Fruit fly (Drosophila melanogaster) whole organism, embryonic: ENCODE results near the gene SecS.

ENCODE experiments used
- Abd-B ChIP-seq: fragments of 200-800 bp; sonication (Bioruptor generic); optimal IDR thresholded peaks from 2 replicates; lab custom pipeline; 2018; ENCODE audit warnings: missing biosample characterization, mild to moderate bottlenecking, missing genetic modification characterization, moderate library complexity
- Ada2b ChIP-seq: fragments of 200-800 bp; sonication (Bioruptor generic); IDR thresholded peaks from 2 replicates; pipeline ENCODE4 v1.3.6; 2022; ENCODE audit warnings: missing biosample characterization, missing genetic modification characterization
- CG10321 ChIP-seq: fragments of 200-800 bp; sonication (Bioruptor generic); IDR thresholded peaks from 2 replicates; pipeline ENCODE4 v1.3.6; 2022; ENCODE audit warnings: missing biosample characterization, missing genetic modification characterization
- CG11696 ChIP-seq: fragments of 200-800 bp; sonication (Bioruptor generic); IDR thresholded peaks from 2 replicates; pipeline ENCODE4 v1.3.6; 2022; ENCODE audit warnings: missing biosample characterization, missing genetic modification characterization
- CG11723 ChIP-seq: fragments of 200-800 bp; sonication (Bioruptor generic); optimal IDR thresholded peaks from 2 replicates; lab custom pipeline; 2017; ENCODE audit warnings: missing biosample characterization, mild to moderate bottlenecking, missing genetic modification characterization
- CG12299 ChIP-seq: fragments of 200-800 bp; sonication (Bioruptor generic); optimal IDR thresholded peaks from 2 replicates; lab custom pipeline; 2018; ENCODE audit warnings: missing biosample characterization, mild to moderate bottlenecking, missing genetic modification characterization
- CG14860 ChIP-seq: fragments of 200-800 bp; sonication (Bioruptor generic); IDR thresholded peaks from 3 replicates; pipeline ENCODE4 v1.3.6; 2022; ENCODE audit warnings: missing biosample characterization, missing genetic modification characterization; ENCODE audit not compliant: partially characterized antibody
- CG15514 ChIP-seq: fragments of 200-800 bp; sonication (Bioruptor generic); optimal IDR thresholded peaks from 3 replicates; lab custom pipeline; 2017; ENCODE audit warnings: missing biosample characterization, missing genetic modification characterization, mild to moderate bottlenecking, moderate library complexity, missing genetic modification reagents
- CG16863 ChIP-seq: fragments of 200-800 bp; sonication (Bioruptor generic); optimal IDR thresholded peaks from 3 replicates; lab custom pipeline; 2016; ENCODE audit warnings: missing biosample characterization, missing genetic modification characterization
- CG17385 ChIP-seq: fragments of 200-800 bp; sonication (Bioruptor generic); optimal IDR thresholded peaks from 3 replicates; lab custom pipeline; 2018; ENCODE audit warnings: missing biosample characterization, mild to moderate bottlenecking, missing genetic modification characterization
- CG1792 ChIP-seq: fragments of 200-800 bp; sonication (Bioruptor generic); optimal IDR thresholded peaks from 2 replicates; lab custom pipeline; 2016; ENCODE audit warnings: missing biosample characterization, missing genetic modification characterization
- CG1832 ChIP-seq: fragments of 200-800 bp; sonication (Bioruptor generic); optimal IDR thresholded peaks from 2 replicates; lab custom pipeline; 2017; ENCODE audit warnings: missing biosample characterization, mild to moderate bottlenecking, missing genetic modification characterization, inconsistent platforms
- CG32772 ChIP-seq: fragments of 200-800 bp; sonication (Bioruptor generic); IDR thresholded peaks from 2 replicates; pipeline ENCODE4 v1.3.6; 2022; ENCODE audit warnings: missing biosample characterization, missing genetic modification characterization
- CG3281 ChIP-seq: fragments of 200-800 bp; sonication (Bioruptor generic); optimal IDR thresholded peaks from 3 replicates; lab custom pipeline; 2017; ENCODE audit warnings: missing biosample characterization, mild to moderate bottlenecking, missing genetic modification characterization
- CG4617 ChIP-seq: fragments of 200-800 bp; sonication (Bioruptor generic); optimal IDR thresholded peaks from 3 replicates; lab custom pipeline; 2016; ENCODE audit warnings: missing biosample characterization, missing genetic modification characterization, borderline replicate concordance
- CG8359 ChIP-seq: fragments of 200-800 bp; sonication (Bioruptor generic); optimal IDR thresholded peaks from 2 replicates; lab custom pipeline; 2017; ENCODE audit warnings: missing biosample characterization, mild to moderate bottlenecking, missing genetic modification characterization, borderline replicate concordance
- CG9727 ChIP-seq: fragments of 200-800 bp; sonication (Bioruptor generic); optimal IDR thresholded peaks from 3 replicates; lab custom pipeline; 2017; ENCODE audit warnings: missing biosample characterization, mild to moderate bottlenecking, missing genetic modification characterization
- Dip3 ChIP-seq: fragments of 200-800 bp; sonication (Bioruptor generic); optimal IDR thresholded peaks from 3 replicates; lab custom pipeline; 2016; ENCODE audit warnings: missing biosample characterization, missing genetic modification characterization
- Hmr ChIP-seq: fragments of 200-800 bp; sonication (Bioruptor generic); optimal IDR thresholded peaks from 3 replicates; lab custom pipeline; 2017; ENCODE audit warnings: mild to moderate bottlenecking, missing biosample characterization, missing genetic modification reagents, missing genetic modification characterization
- Hr3 ChIP-seq: fragments of 200-800 bp; sonication (Bioruptor generic); optimal IDR thresholded peaks from 3 replicates; lab custom pipeline; 2016; ENCODE audit warnings: missing biosample characterization, missing genetic modification characterization
- Neu2 ChIP-seq: fragments of 200-800 bp; sonication (Bioruptor generic); optimal IDR thresholded peaks from 3 replicates; lab custom pipeline; 2016; ENCODE audit warnings: missing biosample characterization, missing genetic modification characterization, borderline replicate concordance
- Pdp1 ChIP-seq, 2 experiments: fragments of 200-800 bp; sonication (Bioruptor generic); optimal IDR thresholded peaks; 3 replicates each; lab custom pipeline; 2016; ENCODE audit warnings: missing biosample characterization in 2 of 2, missing genetic modification characterization in 2 of 2, mild to moderate bottlenecking in 1 of 2, moderate library complexity in 1 of 2
- Poxn ChIP-seq: fragments of 200-800 bp; sonication (Bioruptor generic); IDR thresholded peaks from 2 replicates; pipeline ENCODE4 v1.3.6; 2022; ENCODE audit warnings: missing biosample characterization, missing genetic modification characterization
- Ravus ChIP-seq: fragments of 200-800 bp; sonication (Bioruptor generic); IDR thresholded peaks from 2 replicates; pipeline ENCODE4 v1.3.6; 2022; ENCODE audit warnings: missing biosample characterization, missing genetic modification characterization
- Scr ChIP-seq: fragments of 200-800 bp; sonication (Bioruptor generic); IDR thresholded peaks from 2 replicates; pipeline ENCODE4 v1.3.6; 2022; ENCODE audit warnings: missing biosample characterization, missing genetic modification characterization; ENCODE audit not compliant: partially characterized antibody
- Sox102F ChIP-seq: fragments of 200-800 bp; sonication (Bioruptor generic); optimal IDR thresholded peaks from 2 replicates; lab custom pipeline; 2018; ENCODE audit warnings: missing biosample characterization, mild to moderate bottlenecking, missing genetic modification characterization, moderate library complexity
- Stat92E ChIP-seq, 3 experiments: fragments of >200 bp in 2 of 3; fragments of 200-800 bp in 1 of 3; sonication (Bioruptor generic) in 1 of 3; optimal IDR thresholded peaks; 2 replicates each; lab custom pipeline; 2017 to 2019; ENCODE audit warnings: missing biosample characterization in 3 of 3, missing genetic modification characterization in 3 of 3, mild to moderate bottlenecking in 1 of 3, moderate library complexity in 1 of 3
- bbx ChIP-seq: fragments of 200-800 bp; sonication (Bioruptor generic); IDR thresholded peaks from 2 replicates; pipeline ENCODE4 v1.3.6; 2022; ENCODE audit warnings: missing biosample characterization, missing genetic modification characterization; ENCODE audit not compliant: partially characterized antibody
- chn ChIP-seq: fragments of 200-800 bp; sonication (Bioruptor generic); optimal IDR thresholded peaks from 2 replicates; lab custom pipeline; 2016; ENCODE audit warnings: missing biosample characterization, missing genetic modification characterization
- croc ChIP-seq: fragments of 200-800 bp; sonication (Bioruptor generic); conservative IDR thresholded peaks from 3 replicates; pipeline ENCODE4 v1.3.6; 2022; ENCODE audit warnings: missing biosample characterization, missing genetic modification characterization
- da ChIP-seq: fragments of 200-800 bp; sonication (Bioruptor generic); optimal IDR thresholded peaks from 2 replicates; lab custom pipeline; 2016; ENCODE audit warnings: missing biosample characterization, missing genetic modification characterization
- danr ChIP-seq: fragments of 200-800 bp; sonication (Bioruptor generic); IDR thresholded peaks from 2 replicates; pipeline ENCODE4 v1.3.6; 2022; ENCODE audit warnings: missing biosample characterization, missing genetic modification characterization
- dati ChIP-seq: fragments of 200-800 bp; sonication (Bioruptor generic); IDR thresholded peaks from 2 replicates; pipeline ENCODE4 v1.3.6; 2022; ENCODE audit warnings: missing biosample characterization, missing genetic modification characterization
- fd102C ChIP-seq: fragments of 200-800 bp; sonication (Bioruptor generic); optimal IDR thresholded peaks from 2 replicates; lab custom pipeline; 2018; ENCODE audit warnings: missing biosample characterization, mild to moderate bottlenecking, missing genetic modification characterization, moderate library complexity
- fd64A ChIP-seq: fragments of 200-800 bp; sonication (Bioruptor generic); optimal IDR thresholded peaks from 3 replicates; lab custom pipeline; 2018; ENCODE audit warnings: missing biosample characterization, mild to moderate bottlenecking, missing genetic modification characterization
- h ChIP-seq: fragments of >200 bp; optimal IDR thresholded peaks from 2 replicates; lab custom pipeline; 2017
- hth ChIP-seq: fragments of >200 bp; optimal IDR thresholded peaks from 2 replicates; lab custom pipeline; 2017; ENCODE audit warnings: inconsistent platforms
- kah ChIP-seq: fragments of 200-800 bp; sonication (Bioruptor generic); optimal IDR thresholded peaks from 2 replicates; lab custom pipeline; 2018; ENCODE audit warnings: missing biosample characterization, mild to moderate bottlenecking, missing genetic modification characterization
- klu ChIP-seq: fragments of 200-800 bp; sonication (Bioruptor generic); IDR thresholded peaks from 2 replicates; pipeline ENCODE4 v1.3.6; 2022; ENCODE audit warnings: missing biosample characterization, missing genetic modification characterization
- lilli ChIP-seq: fragments of 200-800 bp; sonication (Bioruptor generic); optimal IDR thresholded peaks from 3 replicates; lab custom pipeline; 2016; ENCODE audit warnings: missing biosample characterization, missing genetic modification characterization
- nerfin-1 ChIP-seq: fragments of 200-800 bp; sonication (Bioruptor generic); optimal IDR thresholded peaks from 3 replicates; lab custom pipeline; 2019; ENCODE audit warnings: missing biosample characterization, mild to moderate bottlenecking, missing genetic modification characterization, moderate library complexity
- p53 ChIP-seq: fragments of 200-800 bp; sonication (Bioruptor generic); optimal IDR thresholded peaks from 2 replicates; lab custom pipeline; 2016; ENCODE audit warnings: missing biosample characterization, missing genetic modification characterization
- psq ChIP-seq: fragments of 200-800 bp; sonication (Bioruptor generic); optimal IDR thresholded peaks from 2 replicates; lab custom pipeline; 2017; ENCODE audit warnings: missing biosample characterization, missing genetic modification characterization
- sisA ChIP-seq: fragments of 200-800 bp; sonication (Bioruptor generic); IDR thresholded peaks from 2 replicates; pipeline ENCODE4 v1.3.6; 2022; ENCODE audit warnings: missing biosample characterization, missing genetic modification characterization
- so ChIP-seq: fragments of 200-800 bp; sonication (Bioruptor generic); IDR thresholded peaks from 3 replicates; pipeline ENCODE4 v1.3.6; 2022; ENCODE audit warnings: missing biosample characterization, missing genetic modification characterization
- tgo ChIP-seq: fragments of 200-800 bp; sonication (Bioruptor generic); IDR thresholded peaks from 3 replicates; pipeline ENCODE4 v1.3.6; 2022; ENCODE audit warnings: missing biosample characterization, missing genetic modification characterization
- tup ChIP-seq: fragments of 200-800 bp; sonication (Bioruptor generic); optimal IDR thresholded peaks from 2 replicates; lab custom pipeline; 2016; ENCODE audit warnings: missing biosample characterization, mild to moderate bottlenecking, missing genetic modification characterization, moderate library complexity
- wor ChIP-seq: fragments of 200-800 bp; sonication (Bioruptor generic); IDR thresholded peaks from 2 replicates; pipeline ENCODE4 v1.3.6; 2022; ENCODE audit warnings: missing biosample characterization, missing genetic modification characterization
- zf30C ChIP-seq: fragments of 200-800 bp; sonication (Bioruptor generic); optimal IDR thresholded peaks from 3 replicates; lab custom pipeline; 2018; ENCODE audit warnings: missing biosample characterization, mild to moderate bottlenecking, missing genetic modification characterization

SecS gene

dm6 chr3R:5624115-5624878 is 23.1 kb downstream of the SecS start, which contains the start of the genes Dph4, Spec2 and RpL13A (continued):
- TF ChIP-seq CG11723 (GFP tag; lab: Kevin White, UChicago) (peak; percentile 93), CG14860 (GFP tag; lab: Robert Waterston, UW) (no peak), danr (no peak), croc (GFP tag; lab: Robert Waterston, UW) (peak; percentile 54; the same call in 2 of the 3 replicates), fd64A (GFP tag; lab: Kevin White, UChicago) (peak; percentile 95), p53 (peak; percentile 90), sisA (no peak), Abd-B (no peak), Ravus (GFP tag; lab: Robert Waterston, UW) (no peak), psq (GFP tag; lab: Kevin White, UChicago) (peak; percentile 81), Hr3 (GFP tag; lab: Kevin White, UChicago) (peak; percentile 73), wor (GFP tag; lab: Robert Waterston, UW) (no peak), CG11696 (GFP tag; lab: Robert Waterston, UW) (no peak), dati (GFP tag; lab: Robert Waterston, UW) (no peak), Pdp1 (GFP tag; optimal IDR thresholded peaks at IDR 0.05; lab: Kevin White, UChicago) (peak; percentile 81 to 91), CG32772 (GFP tag; lab: Robert Waterston, UW) (no peak), Stat92E (GFP tag; optimal IDR thresholded peaks at IDR 0.05; lab: Kevin White, UChicago) (peak in 1 of 3 experiments; percentile 59), nerfin-1 (tag; lab: Kevin White, UChicago) (peak; percentile 89), hth (no peak), zf30C (GFP tag; lab: Kevin White, UChicago) (peak; percentile 59), klu (GFP tag; lab: Robert Waterston, UW) (no peak), CG9727 (GFP tag; lab: Kevin White, UChicago) (peak; percentile 97), lilli (peak; percentile 87), so (GFP tag; lab: Robert Waterston, UW) (no peak), chn (GFP tag; lab: Kevin White, UChicago) (peak; percentile 86), bbx (GFP tag; lab: Robert Waterston, UW) (no peak), CG3281 (peak; percentile 96), Scr (GFP tag; lab: Robert Waterston, UW) (no peak), Poxn (GFP tag; lab: Robert Waterston, UW) (no peak), CG1792 (GFP tag; lab: Kevin White, UChicago) (peak; percentile 88), tup (peak; percentile 74), CG16863 (peak; percentile 86), CG12299 (tag; lab: Kevin White, UChicago) (peak; percentile 83), CG4617 (GFP tag; lab: Kevin White, UChicago) (peak; percentile 83), CG15514 (GFP tag; lab: Kevin White, UChicago) (peak; percentile 100), tgo (GFP tag; lab: Robert Waterston, UW) (no peak), Sox102F (GFP tag; lab: Kevin White, UChicago) (no peak), h (lab: Kevin White, UChicago) (no peak), kah (peak; percentile 80), CG17385 (peak; percentile 91), Neu2 (GFP tag; lab: Kevin White, UChicago) (peak; percentile 74), Ada2b (GFP tag; lab: Robert Waterston, UW) (no peak), CG1832 (GFP tag; lab: Kevin White, UChicago) (no peak), CG8359 (GFP tag; lab: Kevin White, UChicago) (peak; percentile 85), CG10321 (GFP tag; lab: Robert Waterston, UW) (no peak), Dip3 (GFP tag; lab: Kevin White, UChicago) (peak; percentile 89), da (GFP tag; lab: Kevin White, UChicago) (peak; percentile 82), fd102C (peak; percentile 87), Hmr (GFP tag; lab: Kevin White, UChicago) (peak; percentile 98)
